Worm (Caenorhabditis elegans) whole organism, early embryonic: ENCODE results near the gene fut-1.

ENCODE experiments used
- B0310.2 ChIP-seq: sonication (generic microtip); optimal IDR thresholded peaks from 2 replicates; lab custom pipeline; 2016; ENCODE audit warnings: mild to moderate bottlenecking, missing genetic modification characterization, missing compliant biosample characterization
- F13C5.2 ChIP-seq: sonication (generic microtip); optimal IDR thresholded peaks from 2 replicates; lab custom pipeline; 2017; ENCODE audit warnings: mild to moderate bottlenecking, missing genetic modification characterization, inconsistent platforms, missing compliant biosample characterization
- aly-1 ChIP-seq: sonication (generic microtip); optimal IDR thresholded peaks from 2 replicates; lab custom pipeline; 2016; ENCODE audit warnings: missing genetic modification characterization, missing compliant biosample characterization
- ama-1 ChIP-seq: fragments of 150-350 bp; optimal IDR thresholded peaks from 2 replicates; lab custom pipeline; 2014
- ceh-13 ChIP-seq: fragments of 200-800 bp; sonication (Bioruptor generic); optimal IDR thresholded peaks from 2 replicates; lab custom pipeline; 2018; ENCODE audit warnings: mild to moderate bottlenecking, missing genetic modification characterization, missing compliant biosample characterization
- ceh-36 ChIP-seq: sonication (generic microtip); optimal IDR thresholded peaks from 2 replicates; lab custom pipeline; 2016; ENCODE audit warnings: missing genetic modification characterization, inconsistent platforms, missing compliant biosample characterization
- ets-7 ChIP-seq: sonication (generic microtip); optimal IDR thresholded peaks from 2 replicates; lab custom pipeline; 2016; ENCODE audit warnings: missing genotype, missing genetic modification characterization, missing compliant biosample characterization
- flt-1 ChIP-seq: fragments of 200-800 bp; sonication (Bioruptor generic); IDR thresholded peaks from 2 replicates; pipeline ENCODE4 v1.3.6; 2022; ENCODE audit warnings: missing genetic modification characterization, missing compliant biosample characterization
- hmbx-1 ChIP-seq: sonication (generic microtip); optimal IDR thresholded peaks from 2 replicates; lab custom pipeline; 2016; ENCODE audit warnings: mild to moderate bottlenecking, missing genetic modification characterization, missing compliant biosample characterization
- hmg-4 ChIP-seq: fragments of 200-800 bp; sonication (Bioruptor generic); optimal IDR thresholded peaks from 2 replicates; lab custom pipeline; 2018; ENCODE audit warnings: mild to moderate bottlenecking, missing genetic modification characterization, missing compliant biosample characterization
- hnd-1 ChIP-seq: sonication (generic microtip); optimal IDR thresholded peaks from 2 replicates; lab custom pipeline; 2016; ENCODE audit warnings: missing genetic modification characterization, missing compliant biosample characterization
- pes-1 ChIP-seq: fragments of 200-800 bp; sonication (Bioruptor generic); IDR thresholded peaks from 2 replicates; pipeline ENCODE4 v1.3.6; 2022; ENCODE audit warnings: missing genetic modification reagents, missing genetic modification characterization, missing compliant biosample characterization
- scrt-1 ChIP-seq: fragments of 200-800 bp; sonication (Bioruptor generic); IDR thresholded peaks from 2 replicates; pipeline ENCODE4 v1.3.6; 2022; ENCODE audit warnings: missing genetic modification characterization, missing compliant biosample characterization
- sea-1 ChIP-seq: fragments of 200-800 bp; sonication (Bioruptor generic); conservative IDR thresholded peaks from 2 replicates; pipeline ENCODE4 v1.3.6; 2022; ENCODE audit warnings: missing genetic modification characterization, missing compliant biosample characterization
- tbx-11 ChIP-seq: fragments of 200-800 bp; sonication (Bioruptor generic); IDR thresholded peaks from 2 replicates; pipeline ENCODE4 v1.3.6; 2022; ENCODE audit warnings: missing genetic modification characterization, missing compliant biosample characterization
- tbx-37 ChIP-seq: fragments of 200-800 bp; sonication (Bioruptor generic); conservative IDR thresholded peaks from 2 replicates; pipeline ENCODE4 v1.3.6; 2022; ENCODE audit warnings: missing genetic modification reagents, missing genetic modification characterization, missing compliant biosample characterization
- tra-4 ChIP-seq: sonication (generic microtip); optimal IDR thresholded peaks from 2 replicates; lab custom pipeline; 2017; ENCODE audit warnings: missing genetic modification characterization, missing compliant biosample characterization

fut-1 gene

DNA sequence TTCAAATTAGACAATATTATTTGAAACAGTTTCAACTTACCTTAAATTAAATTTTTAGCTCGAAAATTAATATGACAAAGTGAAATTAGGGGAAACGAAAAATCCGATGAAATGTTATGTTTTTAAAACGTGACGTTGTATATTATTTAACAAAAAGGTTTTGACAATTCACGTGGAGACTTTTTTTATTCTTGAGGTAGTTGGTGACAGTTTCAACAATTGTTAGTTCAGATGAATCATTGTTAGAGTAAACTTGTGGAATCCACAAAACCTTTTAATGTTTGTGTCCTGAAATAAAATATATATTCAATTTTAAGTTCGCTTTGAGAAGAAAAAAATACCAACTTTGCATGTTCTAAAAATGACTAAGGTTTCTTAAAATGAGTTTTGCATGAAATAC lies at the start of gene fut-1:
Gene fut-1, minus strand, starts transcription at position 101 of the 400 bp plus-strand sequence.
- TF ChIP-seq ets-7 (tag; lab: Kevin White, UChicago) (no peak), sea-1 (no peak), hmbx-1 (no peak), tbx-11 (no peak)

DNA sequence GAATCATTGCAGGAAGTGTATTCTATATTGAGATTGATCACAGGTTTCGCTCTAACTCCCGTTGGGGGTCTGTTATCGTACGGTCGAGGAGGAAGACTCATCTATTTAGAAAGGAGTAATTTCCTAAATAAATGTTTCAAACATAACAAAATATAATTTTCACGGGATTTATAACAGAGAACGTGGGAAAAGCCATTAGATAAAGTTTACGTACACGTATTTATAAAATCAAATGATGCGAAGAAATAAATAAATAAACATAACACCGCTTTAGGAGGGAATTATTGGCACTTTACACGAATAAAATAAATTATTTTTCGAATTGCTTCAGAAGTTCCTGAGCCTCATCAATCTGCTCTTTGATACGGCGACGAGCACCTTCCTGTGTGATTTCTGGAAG lies 49.1 kb upstream of the fut-1 start, which contains the start of gene F07H5.10:
Gene F07H5.10, minus strand, starts transcription at position 101 of the 400 bp plus-strand sequence.
- TF ChIP-seq scrt-1 (GFP tag; lab: Robert Waterston, UW), result no peak
- TF ChIP-seq B0310.2, result no peak
- no peak for TF ChIP-seq ama-1 (lab: Kevin White, UChicago)
- TF ChIP-seq tbx-37 (GFP tag; lab: Robert Waterston, UW), result no peak
- no peak for TF ChIP-seq hmg-4 (GFP tag; lab: Kevin White, UChicago)
- no peak for TF ChIP-seq ceh-36
- TF ChIP-seq hnd-1 (tag; lab: Kevin White, UChicago), result no peak
- no peak for TF ChIP-seq tbx-11
- no peak for TF ChIP-seq sea-1
- TF ChIP-seq tra-4 (tag; lab: Kevin White, UChicago), result no peak
- TF ChIP-seq F13C5.2 (tag; lab: Kevin White, UChicago), result no peak
- TF ChIP-seq ets-7 (tag; lab: Kevin White, UChicago), result no peak
- TF ChIP-seq pes-1 (GFP tag; lab: Robert Waterston, UW), result no peak
- TF ChIP-seq hmbx-1, result no peak
- no peak for TF ChIP-seq aly-1 (tag; lab: Kevin White, UChicago)
- no peak for TF ChIP-seq flt-1 (GFP tag; lab: Robert Waterston, UW)
- no peak for TF ChIP-seq ceh-13 (GFP tag; lab: Kevin White, UChicago)

DNA sequence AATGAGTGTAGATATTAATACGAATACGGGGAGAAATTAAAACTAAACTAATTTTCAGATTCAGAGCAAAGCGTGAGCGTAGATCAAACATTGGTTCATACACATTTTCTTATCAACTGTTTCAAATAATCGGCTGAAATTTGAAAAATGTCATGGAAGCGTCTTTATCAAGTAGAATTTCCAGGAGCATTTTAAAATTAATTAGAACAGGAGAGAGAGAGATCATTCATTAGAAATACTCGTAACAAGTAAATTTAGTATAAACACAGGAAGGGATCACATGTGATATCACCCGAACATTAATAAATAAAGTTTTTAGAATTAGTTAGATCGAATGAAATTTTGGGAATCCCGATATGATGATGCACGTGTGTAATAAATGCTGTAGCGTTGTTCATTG lies 47.5 kb upstream of the fut-1 start, which contains the start of gene pho-13:
Gene pho-13, minus strand, starts transcription at position 101 of the 400 bp plus-strand sequence.
- TF ChIP-seq tbx-37 (GFP tag; lab: Robert Waterston, UW) (no peak), hmg-4 (GFP tag; lab: Kevin White, UChicago) (no peak), B0310.2 (no peak), ets-7 (tag; lab: Kevin White, UChicago) (no peak), hnd-1 (tag; lab: Kevin White, UChicago) (no peak), ama-1 (lab: Kevin White, UChicago) (no peak), ceh-13 (GFP tag; lab: Kevin White, UChicago) (no peak), tra-4 (tag; lab: Kevin White, UChicago) (no peak), hmbx-1 (no peak), ceh-36 (no peak), scrt-1 (GFP tag; lab: Robert Waterston, UW) (no peak), aly-1 (tag; lab: Kevin White, UChicago) (no peak), sea-1 (no peak), F13C5.2 (tag; lab: Kevin White, UChicago) (no peak), flt-1 (GFP tag; lab: Robert Waterston, UW) (no peak), tbx-11 (no peak), pes-1 (GFP tag; lab: Robert Waterston, UW) (no peak)

DNA sequence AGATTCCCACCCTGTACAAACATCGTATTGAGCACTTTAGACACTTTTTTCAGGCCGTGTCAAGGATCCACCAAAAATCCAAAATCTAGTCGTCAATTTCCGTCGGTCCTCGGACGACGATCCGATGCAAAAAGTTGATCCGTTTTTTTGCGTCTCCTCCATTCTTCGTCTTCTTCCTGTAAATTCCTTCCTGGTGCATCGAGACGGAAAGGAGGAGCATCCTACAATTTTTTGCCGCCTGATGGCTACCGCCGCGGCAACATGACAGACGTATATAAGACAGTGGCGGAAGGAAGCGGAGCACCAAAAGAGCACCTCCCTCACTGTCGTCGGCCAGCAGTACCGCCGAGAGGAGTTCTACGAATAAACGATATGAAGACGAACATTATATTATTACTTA lies 41.4 kb upstream of the fut-1 start, which contains the start of gene appg-2:
Gene appg-2, plus strand, starts transcription at position 301 of the 400 bp plus-strand sequence.
- no peak for TF ChIP-seq sea-1
- TF ChIP-seq hmbx-1, result no peak
- no peak for TF ChIP-seq ceh-13 (GFP tag; lab: Kevin White, UChicago)
- no peak for TF ChIP-seq tra-4 (tag; lab: Kevin White, UChicago)
- TF ChIP-seq ets-7 (tag; lab: Kevin White, UChicago), result no peak
- no peak for TF ChIP-seq ceh-36
- TF ChIP-seq flt-1 (GFP tag; lab: Robert Waterston, UW), result no peak
- TF ChIP-seq pes-1 (GFP tag; lab: Robert Waterston, UW), result no peak
- no peak for TF ChIP-seq tbx-37 (GFP tag; lab: Robert Waterston, UW)
- no peak for TF ChIP-seq B0310.2
- TF ChIP-seq tbx-11, result no peak
- no peak for TF ChIP-seq F13C5.2 (tag; lab: Kevin White, UChicago)
- no peak for TF ChIP-seq hmg-4 (GFP tag; lab: Kevin White, UChicago)
- TF ChIP-seq aly-1 (tag; lab: Kevin White, UChicago), result no peak
- no peak for TF ChIP-seq ama-1 (lab: Kevin White, UChicago)

DNA sequence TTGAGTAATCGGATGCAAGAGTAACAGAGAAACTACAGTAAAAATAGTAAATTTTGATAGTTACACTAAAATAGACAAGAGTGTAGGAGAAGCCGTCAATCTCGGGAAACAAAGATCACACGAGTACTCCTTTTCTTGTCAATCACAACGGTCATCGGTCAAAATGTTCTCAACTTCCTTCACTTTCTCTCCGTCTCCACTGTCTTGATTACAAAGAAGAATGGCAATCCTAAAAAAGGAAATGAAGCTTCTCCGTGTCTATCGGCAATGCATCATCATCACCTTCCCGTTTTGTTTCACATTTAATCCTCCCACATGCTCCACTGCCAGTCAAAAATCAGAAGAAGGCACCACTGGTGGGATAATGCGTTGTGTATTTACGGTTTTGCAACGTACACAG lies 40.3 kb upstream of the fut-1 start:
- TF ChIP-seq ceh-36, result no peak
- TF ChIP-seq hmbx-1, result no peak
- no peak for TF ChIP-seq pes-1 (GFP tag; lab: Robert Waterston, UW)
- TF ChIP-seq aly-1 (tag; lab: Kevin White, UChicago), result no peak
- TF ChIP-seq hnd-1 (tag; lab: Kevin White, UChicago), result no peak
- TF ChIP-seq sea-1, result no peak
- TF ChIP-seq tbx-11, result no peak
- no peak for TF ChIP-seq B0310.2
- no peak for TF ChIP-seq tra-4 (tag; lab: Kevin White, UChicago)
- TF ChIP-seq ets-7 (tag; lab: Kevin White, UChicago), result no peak
- no peak for TF ChIP-seq ceh-13 (GFP tag; lab: Kevin White, UChicago)

DNA sequence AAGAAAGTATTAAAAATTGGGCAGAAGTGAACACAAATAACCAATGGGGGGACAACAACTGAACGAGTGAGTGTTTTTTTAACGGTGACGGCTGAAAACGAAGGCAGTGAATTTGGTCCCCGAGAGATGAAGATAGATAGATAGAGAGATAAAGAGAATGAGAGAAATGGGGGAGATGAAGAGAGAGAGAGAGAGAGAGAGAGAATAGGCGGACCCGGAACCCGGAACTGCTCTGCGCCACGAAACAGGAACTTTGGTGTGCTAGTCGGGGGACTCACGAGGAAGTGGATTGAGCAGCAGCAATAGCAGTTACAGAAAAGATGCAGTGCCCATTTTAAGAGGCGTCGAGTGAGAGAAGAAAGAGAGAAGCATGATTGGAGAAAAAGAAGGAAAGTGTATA lies 37.0 kb upstream of the fut-1 start:
- TF ChIP-seq hmbx-1, result no peak
- no peak for TF ChIP-seq hmg-4 (GFP tag; lab: Kevin White, UChicago)
- TF ChIP-seq scrt-1 (GFP tag; lab: Robert Waterston, UW), result no peak
- TF ChIP-seq flt-1 (GFP tag; lab: Robert Waterston, UW), result no peak
- no peak for TF ChIP-seq aly-1 (tag; lab: Kevin White, UChicago)
- no peak for TF ChIP-seq ets-7 (tag; lab: Kevin White, UChicago)
- TF ChIP-seq ceh-36, result no peak
- TF ChIP-seq sea-1, result no peak
- TF ChIP-seq ama-1 (lab: Kevin White, UChicago), result no peak
- TF ChIP-seq F13C5.2 (tag; lab: Kevin White, UChicago), result no peak

DNA sequence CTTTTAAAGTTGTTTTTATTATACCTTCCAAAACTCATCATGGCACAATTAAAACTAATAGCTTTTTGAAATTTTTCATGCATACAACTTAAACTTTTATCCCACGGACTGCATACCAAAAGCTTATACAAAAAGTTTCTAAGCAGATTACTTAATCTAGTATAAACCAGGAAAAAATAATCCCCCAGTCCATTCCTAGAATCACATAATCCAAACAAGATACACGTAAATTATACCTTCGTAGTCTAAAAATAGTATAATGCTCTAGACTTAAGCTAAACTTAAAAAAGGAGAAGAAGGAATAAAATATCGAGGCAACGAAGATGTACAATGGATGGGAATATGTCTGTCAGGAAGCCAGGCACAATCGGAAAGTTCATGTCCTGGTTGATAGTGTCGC lies 35.8 kb upstream of the fut-1 start:
- TF ChIP-seq hnd-1 (tag; lab: Kevin White, UChicago) (no peak), tbx-11 (no peak)

DNA sequence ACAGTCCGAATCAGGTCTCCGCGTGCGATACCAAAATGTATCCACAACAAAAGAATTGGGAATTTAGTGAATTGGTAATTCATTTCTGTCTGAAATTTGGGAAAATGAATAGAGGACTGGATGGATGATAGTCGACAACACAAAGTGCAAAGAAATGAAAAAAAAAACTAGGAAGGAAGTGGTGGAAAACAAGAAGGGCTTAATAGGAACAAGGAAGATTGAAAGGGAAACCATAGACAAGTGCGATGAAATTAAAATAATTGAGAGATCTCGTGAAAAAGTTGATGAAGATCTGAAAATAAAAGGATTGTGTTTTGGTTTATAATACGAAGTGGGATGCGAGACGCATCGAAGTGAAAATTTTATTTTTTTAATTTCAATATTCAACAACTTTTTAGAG lies 34.7 kb upstream of the fut-1 start, which contains the start of gene F07H5.7:
Gene F07H5.7, minus strand, starts transcription at position 101 of the 400 bp plus-strand sequence.
- TF ChIP-seq flt-1 (GFP tag; lab: Robert Waterston, UW), result no peak
- no peak for TF ChIP-seq hnd-1 (tag; lab: Kevin White, UChicago)
- TF ChIP-seq B0310.2, result no peak
- TF ChIP-seq pes-1 (GFP tag; lab: Robert Waterston, UW), result no peak
- TF ChIP-seq hmg-4 (GFP tag; lab: Kevin White, UChicago), result no peak
- no peak for TF ChIP-seq tra-4 (tag; lab: Kevin White, UChicago)
- TF ChIP-seq ceh-36, result no peak
- TF ChIP-seq tbx-11, result no peak
- TF ChIP-seq tbx-37 (GFP tag; lab: Robert Waterston, UW), result no peak
- no peak for TF ChIP-seq ceh-13 (GFP tag; lab: Kevin White, UChicago)
- no peak for TF ChIP-seq F13C5.2 (tag; lab: Kevin White, UChicago)
- no peak for TF ChIP-seq ama-1 (lab: Kevin White, UChicago)
- TF ChIP-seq hmbx-1, result no peak
